Worm (Caenorhabditis elegans) whole organism, late embryonic: ENCODE data around the gene slfl-5.

Experiments used
- C38D4.7 ChIP-seq: fragments of 200-800 bp; sonication (Bioruptor generic); optimal IDR thresholded peaks from 2 replicates; lab custom pipeline; 2018; ENCODE audit warnings: mild to moderate bottlenecking, missing genetic modification characterization, moderate library complexity, missing compliant biosample characterization
- K02D7.2 ChIP-seq: sonication (generic microtip); optimal IDR thresholded peaks from 2 replicates; lab custom pipeline; 2017; ENCODE audit warnings: mild to moderate bottlenecking, missing genetic modification characterization, missing compliant biosample characterization
- T23F11.4 ChIP-seq: fragments of 200-800 bp; sonication (Bioruptor generic); optimal IDR thresholded peaks from 2 replicates; lab custom pipeline; 2018; ENCODE audit warnings: mild to moderate bottlenecking, missing genetic modification characterization, missing compliant biosample characterization
- Y22D7AL.16 ChIP-seq: sonication (generic microtip); optimal IDR thresholded peaks from 2 replicates; lab custom pipeline; 2016; ENCODE audit warnings: missing genetic modification characterization, missing compliant biosample characterization
- ahr-1 ChIP-seq: sonication (generic microtip); optimal IDR thresholded peaks from 2 replicates; lab custom pipeline; 2016; ENCODE audit warnings: missing genetic modification characterization, missing compliant biosample characterization
- ama-1 ChIP-seq: fragments of 150-350 bp; optimal IDR thresholded peaks from 2 replicates; lab custom pipeline; 2014
- ceh-14 ChIP-seq: sonication (generic microtip); optimal IDR thresholded peaks from 2 replicates; lab custom pipeline; 2016; ENCODE audit warnings: missing genotype, missing genetic modification characterization, missing compliant biosample characterization
- ceh-18 ChIP-seq: sonication (generic microtip); optimal IDR thresholded peaks from 2 replicates; lab custom pipeline; 2016; ENCODE audit warnings: missing genetic modification characterization, missing compliant biosample characterization
- ceh-24 ChIP-seq: sonication (generic microtip); optimal IDR thresholded peaks from 2 replicates; lab custom pipeline; 2016; ENCODE audit warnings: mild to moderate bottlenecking, missing genetic modification characterization, missing compliant biosample characterization
- ceh-30 ChIP-seq: fragments of 150-350 bp; optimal IDR thresholded peaks from 2 replicates; lab custom pipeline; 2014; ENCODE audit warnings: missing biosample characterization, missing genetic modification characterization
- ceh-31 ChIP-seq: sonication (generic microtip); optimal IDR thresholded peaks from 2 replicates; lab custom pipeline; 2016; ENCODE audit warnings: missing genetic modification characterization, missing compliant biosample characterization
- ceh-34 ChIP-seq: sonication (generic microtip); optimal IDR thresholded peaks from 2 replicates; lab custom pipeline; 2016; ENCODE audit warnings: mild to moderate bottlenecking, missing genetic modification characterization, missing compliant biosample characterization
- ceh-45 ChIP-seq: fragments of 200-800 bp; sonication (Bioruptor generic); IDR thresholded peaks from 2 replicates; pipeline ENCODE4 v1.3.6; 2022; ENCODE audit warnings: missing genetic modification reagents, missing genetic modification characterization, missing compliant biosample characterization
- ceh-48 ChIP-seq: sonication (generic microtip); optimal IDR thresholded peaks from 2 replicates; lab custom pipeline; 2016; ENCODE audit warnings: missing genetic modification characterization, inconsistent platforms, missing compliant biosample characterization
- ceh-6 ChIP-seq: fragments of 200-800 bp; sonication (Bioruptor generic); optimal IDR thresholded peaks from 2 replicates; lab custom pipeline; 2018; ENCODE audit warnings: mild to moderate bottlenecking, missing genetic modification characterization, missing compliant biosample characterization
- che-1 ChIP-seq: sonication (generic microtip); optimal IDR thresholded peaks from 2 replicates; lab custom pipeline; 2016; ENCODE audit warnings: mild to moderate bottlenecking, missing genetic modification characterization, missing compliant biosample characterization
- elt-2 ChIP-seq: sonication (generic microtip); optimal IDR thresholded peaks from 2 replicates; lab custom pipeline; 2016; ENCODE audit warnings: missing genetic modification reagents, missing genetic modification characterization, missing compliant biosample characterization
- elt-4 ChIP-seq: sonication (generic microtip); optimal IDR thresholded peaks from 2 replicates; lab custom pipeline; 2016; ENCODE audit warnings: missing genetic modification characterization, missing compliant biosample characterization
- ets-4 ChIP-seq: sonication (generic microtip); optimal IDR thresholded peaks from 2 replicates; lab custom pipeline; 2016; ENCODE audit warnings: missing genetic modification characterization, missing compliant biosample characterization
- fax-1 ChIP-seq: sonication (generic microtip); optimal IDR thresholded peaks from 2 replicates; lab custom pipeline; 2016; ENCODE audit warnings: missing genotype, missing genetic modification characterization, missing compliant biosample characterization
- fkh-6 ChIP-seq: sonication (generic microtip); optimal IDR thresholded peaks from 2 replicates; lab custom pipeline; 2016; ENCODE audit warnings: missing genetic modification characterization, missing compliant biosample characterization
- gmeb-2 ChIP-seq: sonication (generic microtip); optimal IDR thresholded peaks from 2 replicates; lab custom pipeline; 2016; ENCODE audit warnings: missing genetic modification characterization, inconsistent platforms, missing compliant biosample characterization
- hlh-13 ChIP-seq: fragments of 200-800 bp; sonication (Bioruptor generic); optimal IDR thresholded peaks from 2 replicates; lab custom pipeline; 2018; ENCODE audit warnings: mild to moderate bottlenecking, missing genetic modification characterization, missing compliant biosample characterization
- hlh-6 ChIP-seq: sonication (generic microtip); optimal IDR thresholded peaks from 2 replicates; lab custom pipeline; 2016; ENCODE audit warnings: missing genotype, missing genetic modification characterization, missing compliant biosample characterization
- hlh-8 ChIP-seq: sonication (generic microtip); optimal IDR thresholded peaks from 2 replicates; lab custom pipeline; 2016; ENCODE audit warnings: missing genotype, missing genetic modification characterization, missing compliant biosample characterization
- lim-6 ChIP-seq: sonication (generic microtip); optimal IDR thresholded peaks from 2 replicates; lab custom pipeline; 2016; ENCODE audit warnings: missing genetic modification characterization, missing compliant biosample characterization
- mec-3 ChIP-seq: sonication (generic microtip); optimal IDR thresholded peaks from 2 replicates; lab custom pipeline; 2016; ENCODE audit warnings: borderline replicate concordance, missing genetic modification characterization, missing compliant biosample characterization
- nfya-1 ChIP-seq: sonication (generic microtip); optimal IDR thresholded peaks from 2 replicates; lab custom pipeline; 2017; ENCODE audit warnings: missing genetic modification characterization, mild to moderate bottlenecking, missing compliant biosample characterization, antibody characterized with exemption, moderate library complexity
- nhr-11 ChIP-seq: fragments of 150-350 bp; optimal IDR thresholded peaks from 2 replicates; lab custom pipeline; 2014; ENCODE audit warnings: missing biosample characterization, missing genetic modification characterization
- nhr-232 ChIP-seq: sonication (generic microtip); optimal IDR thresholded peaks from 2 replicates; lab custom pipeline; 2016; ENCODE audit warnings: missing genetic modification characterization, missing compliant biosample characterization
- npax-4 ChIP-seq: sonication (generic microtip); optimal IDR thresholded peaks from 2 replicates; lab custom pipeline; 2016; ENCODE audit warnings: missing genetic modification characterization, missing compliant biosample characterization
- odd-2 ChIP-seq: sonication (generic microtip); optimal IDR thresholded peaks from 2 replicates; lab custom pipeline; 2017; ENCODE audit warnings: antibody characterized with exemption, mild to moderate bottlenecking, missing genetic modification characterization, missing compliant biosample characterization
- pat-9 ChIP-seq: fragments of 200-800 bp; sonication (Bioruptor generic); optimal IDR thresholded peaks from 2 replicates; lab custom pipeline; 2018; ENCODE audit warnings: mild to moderate bottlenecking, missing genetic modification characterization, moderate library complexity, missing compliant biosample characterization
- pax-1 ChIP-seq: fragments of 150-350 bp; optimal IDR thresholded peaks from 2 replicates; lab custom pipeline; 2014; ENCODE audit warnings: missing biosample characterization, missing genetic modification characterization
- pqm-1 ChIP-seq: sonication (generic microtip); optimal IDR thresholded peaks from 2 replicates; lab custom pipeline; 2016; ENCODE audit warnings: missing genetic modification characterization, missing compliant biosample characterization
- rnt-1 ChIP-seq: sonication (generic microtip); optimal IDR thresholded peaks from 2 replicates; lab custom pipeline; 2016; ENCODE audit warnings: missing genetic modification characterization, missing compliant biosample characterization
- sox-2 ChIP-seq: fragments of 200-800 bp; sonication (Bioruptor generic); IDR thresholded peaks from 2 replicates; pipeline ENCODE4 v1.3.6; 2022; ENCODE audit warnings: missing genetic modification reagents, missing genetic modification characterization, missing compliant biosample characterization
- sox-4 ChIP-seq: sonication (generic microtip); optimal IDR thresholded peaks from 2 replicates; lab custom pipeline; 2017; ENCODE audit warnings: mild to moderate bottlenecking, missing genetic modification characterization, inconsistent platforms, missing compliant biosample characterization
- tbx-2 ChIP-seq: sonication (generic microtip); optimal IDR thresholded peaks from 2 replicates; lab custom pipeline; 2016; ENCODE audit warnings: missing genetic modification characterization, missing compliant biosample characterization
- tbx-7 ChIP-seq: sonication (generic microtip); optimal IDR thresholded peaks from 2 replicates; lab custom pipeline; 2016; ENCODE audit warnings: missing genotype, missing genetic modification characterization, missing compliant biosample characterization
- ttx-3 ChIP-seq: sonication (generic microtip); optimal IDR thresholded peaks from 2 replicates; lab custom pipeline; 2016; ENCODE audit warnings: missing genetic modification reagents, missing genetic modification characterization, missing compliant biosample characterization
- unc-3 ChIP-seq, 2 experiments: fragments of 200-800 bp in 1 of 2; sonication (Bioruptor generic) in 1 of 2; sonication (generic microtip) in 1 of 2; conservative IDR thresholded peaks in 1 of 2; optimal IDR thresholded peaks in 1 of 2; 2 replicates each; pipeline versions ENCODE4 v1.3.6 to Lab custom; 2016 to 2022; ENCODE audit warnings: missing compliant biosample characterization in 2 of 2, missing genetic modification characterization in 2 of 2, missing genetic modification reagents in 1 of 2
- unc-42 ChIP-seq: sonication (generic microtip); optimal IDR thresholded peaks from 2 replicates; lab custom pipeline; 2016; ENCODE audit warnings: missing genotype, missing genetic modification characterization, missing compliant biosample characterization
- unc-55 ChIP-seq: sonication (generic microtip); optimal IDR thresholded peaks from 2 replicates; lab custom pipeline; 2017; ENCODE audit warnings: missing biosample characterization, missing genetic modification reagents, missing genetic modification characterization
- unc-86 ChIP-seq: sonication (generic microtip); optimal IDR thresholded peaks from 2 replicates; lab custom pipeline; 2016; ENCODE audit warnings: missing genetic modification characterization, missing compliant biosample characterization
- zip-5 ChIP-seq: sonication (generic microtip); optimal IDR thresholded peaks from 2 replicates; lab custom pipeline; 2016; ENCODE audit warnings: missing genetic modification characterization, missing compliant biosample characterization
- ztf-16 ChIP-seq: sonication (generic microtip); optimal IDR thresholded peaks from 2 replicates; lab custom pipeline; 2017; ENCODE audit warnings: missing genetic modification characterization, missing compliant biosample characterization

slfl-5 gene

ce11 chrV:12244980-12245742 lies at the start of gene slfl-5, which contains the start of the genes T04H1.13 and rad-50:
TSS of gene slfl-5 (minus strand) at chrV:12245044.
TSS of gene T04H1.13 (minus strand) at chrV:12245030.
TSS of gene rad-50 (plus strand) at chrV:12245646.
- TF ChIP-seq pax-1 (tag; lab: Kevin White, UChicago), result no peak
- TF ChIP-seq che-1, result no peak
- TF ChIP-seq unc-42, result no peak
- TF ChIP-seq nhr-11, result no peak
- no peak for TF ChIP-seq odd-2 (tag; lab: Kevin White, UChicago)
- TF ChIP-seq hlh-8 (tag; lab: Kevin White, UChicago), result no peak

ce11 chrV:12294091-12294490 lies 49.2 kb upstream of the slfl-5 start:
- peak; percentile 21 for TF ChIP-seq elt-2
- TF ChIP-seq lim-6 (tag; lab: Kevin White, UChicago), result no peak

ce11 chrV:12291587-12291986 lies 46.7 kb upstream of the slfl-5 start, which contains the start of the genes srpa-68 and srh-16:
TSS of gene srpa-68 (minus strand) at chrV:12291658.
TSS of gene srh-16 (plus strand) at chrV:12291861.
- TF ChIP-seq T23F11.4 (GFP tag; lab: Kevin White, UChicago), result no peak
- peak; percentile 79 for TF ChIP-seq rnt-1
- TF ChIP-seq unc-42, result peak; percentile 44
- TF ChIP-seq ceh-34, result peak; percentile 58
- no peak for TF ChIP-seq pqm-1 (tag; lab: Kevin White, UChicago)
- peak; percentile 76 for TF ChIP-seq nfya-1 (tag; lab: Kevin White, UChicago)
- TF ChIP-seq ceh-6 (GFP tag; lab: Kevin White, UChicago), result no peak
- peak; percentile 15 for TF ChIP-seq ahr-1
- TF ChIP-seq pat-9 (tag; lab: Kevin White, UChicago), result peak; percentile 51
- TF ChIP-seq ceh-45, result peak; percentile 59; the same call in 1 of the 2 replicates
- TF ChIP-seq hlh-6 (tag; lab: Kevin White, UChicago), result no peak
- peak; percentile 60 for TF ChIP-seq fkh-6 (tag; lab: Kevin White, UChicago)
- peak; percentile 72 for TF ChIP-seq ceh-30 (tag; lab: Kevin White, UChicago)
- no peak for TF ChIP-seq nhr-232 (tag; lab: Kevin White, UChicago)
- TF ChIP-seq ceh-48 (tag; lab: Kevin White, UChicago), result peak; percentile 62
- no peak for TF ChIP-seq ama-1 (lab: Kevin White, UChicago)
- TF ChIP-seq unc-3 (GFP tag; conservative IDR thresholded peaks at IDR 0.05; lab: Robert Waterston, UW), result peak; percentile 54; the same call in 1 of the 2 replicates
- peak; percentile 8 for TF ChIP-seq unc-3 (tag; optimal IDR thresholded peaks at IDR 0.05; lab: Kevin White, UChicago)
- TF ChIP-seq npax-4 (tag; lab: Kevin White, UChicago), result peak; percentile 33
- peak; percentile 28 for TF ChIP-seq ztf-16 (tag; lab: Kevin White, UChicago)
- peak; percentile 45 for TF ChIP-seq sox-4
- no peak for TF ChIP-seq hlh-8 (tag; lab: Kevin White, UChicago)
- TF ChIP-seq tbx-7 (tag; lab: Kevin White, UChicago), result no peak
- peak; percentile 42 for TF ChIP-seq ceh-31 (tag; lab: Kevin White, UChicago)
- TF ChIP-seq unc-55 (GFP tag; lab: Kevin White, UChicago), result peak; percentile 15
- TF ChIP-seq hlh-13 (GFP tag; lab: Kevin White, UChicago), result peak; percentile 33
- TF ChIP-seq ets-4 (tag; lab: Kevin White, UChicago), result no peak
- TF ChIP-seq ttx-3 (tag; lab: Kevin White, UChicago), result peak; percentile 68
- TF ChIP-seq elt-4, result no peak
- no peak for TF ChIP-seq ceh-24 (tag; lab: Kevin White, UChicago)
- TF ChIP-seq tbx-2 (tag; lab: Kevin White, UChicago), result peak; percentile 65
- no peak for TF ChIP-seq ceh-18 (tag; lab: Kevin White, UChicago)
- TF ChIP-seq gmeb-2 (tag; lab: Kevin White, UChicago), result peak; percentile 47
- no peak for TF ChIP-seq fax-1
- TF ChIP-seq che-1, result peak; percentile 53
- TF ChIP-seq ceh-14 (tag; lab: Kevin White, UChicago), result peak; percentile 57
- peak; percentile 63 for TF ChIP-seq unc-86 (tag; lab: Kevin White, UChicago)
- TF ChIP-seq C38D4.7, result peak; percentile 49
- TF ChIP-seq K02D7.2 (tag; lab: Kevin White, UChicago), result peak; percentile 42
- TF ChIP-seq zip-5 (tag; lab: Kevin White, UChicago), result peak; percentile 14
- TF ChIP-seq Y22D7AL.16, result peak; percentile 33
- no peak for TF ChIP-seq mec-3 (tag; lab: Kevin White, UChicago)
- TF ChIP-seq lim-6 (tag; lab: Kevin White, UChicago), result no peak
- TF ChIP-seq sox-2 (GFP tag; lab: Robert Waterston, UW), result no peak
